Worm (Caenorhabditis elegans) whole organism, young adult: ENCODE measurements around the gene srx-32.

Experiments used
- B0261.1 ChIP-seq: sonication (generic microtip); optimal IDR thresholded peaks from 2 replicates; lab custom pipeline; 2016; ENCODE audit warnings: mild to moderate bottlenecking, missing genetic modification characterization, moderate library complexity, missing compliant biosample characterization
- F39B2.1 ChIP-seq: fragments of 200-800 bp; sonication (Bioruptor generic); IDR thresholded peaks from 2 replicates; pipeline ENCODE4 v1.3.6; 2022; ENCODE audit warnings: missing genetic modification reagents, missing genetic modification characterization, missing compliant biosample characterization
- atf-7 ChIP-seq: sonication (generic microtip); optimal IDR thresholded peaks from 2 replicates; lab custom pipeline; 2017; ENCODE audit warnings: mild to moderate bottlenecking, missing genetic modification characterization, missing compliant biosample characterization
- bed-1 ChIP-seq: fragments of 200-800 bp; sonication (Bioruptor generic); IDR thresholded peaks from 2 replicates; pipeline ENCODE4 v1.3.6; 2022; ENCODE audit warnings: missing genetic modification reagents, missing genetic modification characterization, missing compliant biosample characterization
- egl-44 ChIP-seq: fragments of 200-800 bp; sonication (Bioruptor generic); IDR thresholded peaks from 2 replicates; pipeline ENCODE4 v1.3.6; 2022; ENCODE audit warnings: missing genetic modification reagents, missing genetic modification characterization, missing compliant biosample characterization
- fkh-3 ChIP-seq: sonication (generic microtip); optimal IDR thresholded peaks from 2 replicates; lab custom pipeline; 2016; ENCODE audit warnings: mild to moderate bottlenecking, missing genetic modification characterization, missing compliant biosample characterization
- sdz-38 ChIP-seq: sonication (generic microtip); optimal IDR thresholded peaks from 2 replicates; lab custom pipeline; 2016; ENCODE audit warnings: missing genotype, missing genetic modification characterization, missing compliant biosample characterization
- snpc-1.3 ChIP-seq: sonication (generic microtip); optimal IDR thresholded peaks from 2 replicates; lab custom pipeline; 2017; ENCODE audit warnings: missing genetic modification characterization, mild to moderate bottlenecking, missing compliant biosample characterization, antibody characterized with exemption, moderate library complexity, missing genotype, missing genetic modification reagents; ENCODE audit not compliant: insufficient read depth
- tlf-1 ChIP-seq: fragments of 200-800 bp; sonication (Bioruptor generic); optimal IDR thresholded peaks from 2 replicates; lab custom pipeline; 2018; ENCODE audit warnings: mild to moderate bottlenecking, missing genetic modification characterization, missing compliant biosample characterization
- ztf-6 ChIP-seq: fragments of 200-800 bp; sonication (Bioruptor generic); IDR thresholded peaks from 2 replicates; pipeline ENCODE4 v1.3.6; 2022; ENCODE audit warnings: missing genetic modification reagents, missing genetic modification characterization, missing compliant biosample characterization

The srx-32 gene

ce11 chrV:773256-773655, 47.3 kb downstream of the srx-32 start, which contains the start of gene sti-1 (continued):
- TF ChIP-seq bed-1: no peak
- peak; percentile 36 for TF ChIP-seq snpc-1.3
- TF ChIP-seq fkh-3: no peak
- TF ChIP-seq atf-7 (tag; lab: Kevin White, UChicago): no peak
- TF ChIP-seq F39B2.1 (GFP tag; lab: Robert Waterston, UW): no peak
- peak; percentile 56 for TF ChIP-seq tlf-1 (GFP tag; lab: Kevin White, UChicago)

- TF ChIP-seq B0261.1 (tag; lab: Kevin White, UChicago) (no peak), sdz-38 (no peak), egl-44 (GFP tag; lab: Robert Waterston, UW) (no peak), ztf-6 (GFP tag; lab: Robert Waterston, UW) (no peak)
Measured at ce11 chrV:772210-772609, 48.3 kb downstream of the srx-32 start.
